Fruit fly (Drosophila melanogaster) whole organism, prepupa: ENCODE measurements around the gene hry.
A peak's percentile ranks its signal among the peaks of the same experiment; 100 is the strongest.

ENCODE experiments used
- Blimp-1 ChIP-seq: fragments of 200-800 bp; sonication (Bioruptor generic); optimal IDR thresholded peaks from 3 replicates; lab custom pipeline; 2017; ENCODE audit warnings: missing biosample characterization, missing genetic modification characterization, mild to moderate bottlenecking, moderate library complexity, missing genetic modification reagents
- CG10669 ChIP-seq: fragments of 200-800 bp; sonication (Bioruptor generic); optimal IDR thresholded peaks from 3 replicates; lab custom pipeline; 2018; ENCODE audit warnings: missing biosample characterization, mild to moderate bottlenecking, missing genetic modification characterization, moderate library complexity
- CG11902 ChIP-seq: fragments of 200-800 bp; sonication (Bioruptor generic); optimal IDR thresholded peaks from 3 replicates; lab custom pipeline; 2016; ENCODE audit warnings: missing biosample characterization, missing genetic modification characterization
- CG15336 ChIP-seq: fragments of 200-800 bp; sonication (Bioruptor generic); IDR thresholded peaks from 2 replicates; pipeline ENCODE4 v1.3.6; 2022; ENCODE audit warnings: missing biosample characterization, missing genetic modification characterization
- CG1621 ChIP-seq: fragments of 200-800 bp; sonication (Bioruptor generic); optimal IDR thresholded peaks from 3 replicates; lab custom pipeline; 2018; ENCODE audit warnings: missing biosample characterization, mild to moderate bottlenecking, missing genetic modification characterization
- CG16779 ChIP-seq: fragments of 200-800 bp; sonication (Bioruptor generic); optimal IDR thresholded peaks from 3 replicates; lab custom pipeline; 2017; ENCODE audit warnings: missing biosample characterization, mild to moderate bottlenecking, missing genetic modification characterization
- CG3032 ChIP-seq: fragments of 200-800 bp; optimal IDR thresholded peaks from 2 replicates; lab custom pipeline; 2019; ENCODE audit warnings: missing biosample characterization, mild to moderate bottlenecking, missing genetic modification characterization, moderate library complexity
- CG31627 ChIP-seq: fragments of 200-800 bp; sonication (Bioruptor generic); optimal IDR thresholded peaks from 3 replicates; lab custom pipeline; 2016; ENCODE audit warnings: missing biosample characterization, missing genetic modification characterization
- CG32006 ChIP-seq: fragments of 200-800 bp; sonication (Bioruptor generic); optimal IDR thresholded peaks from 3 replicates; lab custom pipeline; 2017; ENCODE audit warnings: missing biosample characterization, mild to moderate bottlenecking, missing genetic modification characterization
- CG3919 ChIP-seq: fragments of 200-800 bp; sonication (Bioruptor generic); optimal IDR thresholded peaks from 3 replicates; lab custom pipeline; 2016; ENCODE audit warnings: missing biosample characterization, missing genetic modification characterization
- CG6163 ChIP-seq: fragments of 200-800 bp; sonication (Bioruptor generic); IDR thresholded peaks from 3 replicates; pipeline ENCODE4 v1.3.6; 2022; ENCODE audit warnings: missing biosample characterization, missing genetic modification characterization
- CG6792 ChIP-seq: fragments of 200-800 bp; sonication (Bioruptor generic); optimal IDR thresholded peaks from 3 replicates; lab custom pipeline; 2016; ENCODE audit warnings: missing biosample characterization, missing genetic modification characterization
- CG6854 ChIP-seq: fragments of 200-800 bp; sonication (Bioruptor generic); optimal IDR thresholded peaks from 2 replicates; lab custom pipeline; 2017; ENCODE audit warnings: missing biosample characterization, mild to moderate bottlenecking, missing genetic modification characterization
- CG7368 ChIP-seq: fragments of 200-800 bp; sonication (Bioruptor generic); optimal IDR thresholded peaks from 3 replicates; lab custom pipeline; 2016; ENCODE audit warnings: missing biosample characterization, missing genetic modification characterization
- CG8119 ChIP-seq: fragments of 200-800 bp; sonication (Bioruptor generic); IDR thresholded peaks from 3 replicates; pipeline ENCODE4 v1.3.6; 2022; ENCODE audit warnings: missing biosample characterization, missing genetic modification characterization
- CG8319 ChIP-seq: fragments of 200-800 bp; sonication (Bioruptor generic); optimal IDR thresholded peaks from 3 replicates; lab custom pipeline; 2016; ENCODE audit warnings: missing biosample characterization, missing genetic modification characterization
- CG8632 ChIP-seq: fragments of 200-800 bp; sonication (Bioruptor generic); optimal IDR thresholded peaks from 3 replicates; lab custom pipeline; 2016; ENCODE audit warnings: missing biosample characterization, missing genetic modification characterization
- CG9139 ChIP-seq: fragments of 200-800 bp; sonication (Bioruptor generic); optimal IDR thresholded peaks from 3 replicates; lab custom pipeline; 2017; ENCODE audit warnings: missing biosample characterization, mild to moderate bottlenecking, missing genetic modification characterization
- Eip75B ChIP-seq: fragments of 200-800 bp; sonication (Bioruptor generic); optimal IDR thresholded peaks from 3 replicates; lab custom pipeline; 2016; ENCODE audit warnings: missing biosample characterization, missing genetic modification characterization
- Eip78C ChIP-seq: fragments of 200-800 bp; sonication (Bioruptor generic); peaks from one replicate; lab custom pipeline; 2016; ENCODE audit warnings: missing biosample characterization, missing genetic modification characterization
- Eip93F ChIP-seq: fragments of 200-800 bp; sonication (Bioruptor generic); optimal IDR thresholded peaks from 2 replicates; lab custom pipeline; 2016; ENCODE audit warnings: missing biosample characterization, mild to moderate bottlenecking, missing genetic modification characterization
- Gug ChIP-seq: fragments of 200-800 bp; sonication (Bioruptor generic); IDR thresholded peaks from 2 replicates; pipeline ENCODE4 v1.3.6; 2022; ENCODE audit warnings: missing biosample characterization, missing genetic modification characterization
- Hr38 ChIP-seq: sonication (Bioruptor generic); optimal IDR thresholded peaks from 2 replicates; lab custom pipeline; 2016; ENCODE audit warnings: missing biosample characterization, missing genetic modification characterization
- Lpt ChIP-seq: fragments of 200-800 bp; sonication (Bioruptor generic); optimal IDR thresholded peaks from 3 replicates; lab custom pipeline; 2016; ENCODE audit warnings: missing biosample characterization, missing genetic modification characterization
- Met ChIP-seq: fragments of 200-800 bp; sonication (Bioruptor generic); optimal IDR thresholded peaks from 3 replicates; lab custom pipeline; 2016; ENCODE audit warnings: missing biosample characterization, missing genetic modification characterization
- OdsH ChIP-seq: fragments of 200-800 bp; sonication (Bioruptor generic); optimal IDR thresholded peaks from 3 replicates; lab custom pipeline; 2016; ENCODE audit warnings: missing biosample characterization, missing genetic modification characterization
- Smox ChIP-seq: fragments of 200-800 bp; sonication (Bioruptor generic); optimal IDR thresholded peaks from 3 replicates; lab custom pipeline; 2016; ENCODE audit warnings: missing biosample characterization, missing genetic modification characterization
- Sox102F ChIP-seq: fragments of 200-800 bp; sonication (Bioruptor generic); optimal IDR thresholded peaks from 2 replicates; lab custom pipeline; 2016; ENCODE audit warnings: missing biosample characterization, mild to moderate bottlenecking, missing genetic modification characterization
- Sox14 ChIP-seq: fragments of 200-800 bp; sonication (Bioruptor generic); optimal IDR thresholded peaks from 3 replicates; lab custom pipeline; 2016; ENCODE audit warnings: missing biosample characterization, missing genetic modification characterization
- Sox15 ChIP-seq: fragments of 200-800 bp; sonication (Bioruptor generic); optimal IDR thresholded peaks from 3 replicates; lab custom pipeline; 2016; ENCODE audit warnings: missing biosample characterization, missing genetic modification characterization
- cyc ChIP-seq: fragments of 200-800 bp; sonication (Bioruptor generic); optimal IDR thresholded peaks from 3 replicates; lab custom pipeline; 2016; ENCODE audit warnings: missing biosample characterization, missing genetic modification characterization
- dsx ChIP-seq: fragments of 200-800 bp; optimal IDR thresholded peaks from 3 replicates; lab custom pipeline; 2019; ENCODE audit warnings: missing biosample characterization, mild to moderate bottlenecking, missing genetic modification characterization, moderate library complexity; ENCODE audit not compliant: poor library complexity, severe bottlenecking
- fd85E ChIP-seq: fragments of 200-800 bp; sonication (Bioruptor generic); optimal IDR thresholded peaks from 3 replicates; lab custom pipeline; 2016; ENCODE audit warnings: missing biosample characterization, missing genetic modification characterization
- fkh ChIP-seq: fragments of 200-800 bp; sonication (Bioruptor generic); optimal IDR thresholded peaks from 3 replicates; lab custom pipeline; 2017; ENCODE audit warnings: missing biosample characterization, mild to moderate bottlenecking, missing genetic modification characterization, moderate library complexity
- lz ChIP-seq: fragments of 200-800 bp; sonication (Bioruptor generic); optimal IDR thresholded peaks from 3 replicates; lab custom pipeline; 2016; ENCODE audit warnings: missing biosample characterization, missing genetic modification characterization
- pdm3 ChIP-seq: fragments of 200-800 bp; sonication (Bioruptor generic); optimal IDR thresholded peaks from 3 replicates; lab custom pipeline; 2016; ENCODE audit warnings: missing biosample characterization, missing genetic modification characterization
- salr ChIP-seq, 2 experiments: fragments of 200-800 bp; sonication (Bioruptor generic); optimal IDR thresholded peaks; 3 replicates each; lab custom pipeline; 2016 to 2018; ENCODE audit warnings: missing biosample characterization in 2 of 2, missing genetic modification characterization in 2 of 2, mild to moderate bottlenecking in 1 of 2
- spab ChIP-seq: fragments of 200-800 bp; sonication (Bioruptor generic); optimal IDR thresholded peaks from 2 replicates; lab custom pipeline; 2017; ENCODE audit warnings: missing biosample characterization, mild to moderate bottlenecking, missing genetic modification characterization, missing genetic modification reagents
- ss ChIP-seq, 2 experiments: fragments of 200-800 bp; sonication (Bioruptor generic); optimal IDR thresholded peaks; 2 replicates in 1 of 2; 3 replicates in 1 of 2; lab custom pipeline; 2017 to 2018; ENCODE audit warnings: mild to moderate bottlenecking in 2 of 2, missing biosample characterization in 2 of 2, missing genetic modification characterization in 2 of 2, moderate library complexity in 1 of 2
- svp ChIP-seq: fragments of 200-800 bp; sonication (Bioruptor generic); peaks from one replicate; lab custom pipeline; 2016; ENCODE audit warnings: missing biosample characterization, missing genetic modification characterization
- vri ChIP-seq: fragments of 200-800 bp; sonication (Bioruptor generic); optimal IDR thresholded peaks from 3 replicates; lab custom pipeline; 2016; ENCODE audit warnings: missing biosample characterization, mild to moderate bottlenecking, missing genetic modification characterization

hry gene

dm6 chr3L:8688694-8689291 is 13.2 kb downstream of the hry start (continued):
- peak in 1 of 2 experiments; percentile 16 for TF ChIP-seq ss (GFP tag; optimal IDR thresholded peaks at IDR 0.05; lab: Kevin White, UChicago)
- TF ChIP-seq CG6792 (GFP tag; lab: Kevin White, UChicago): no peak
- TF ChIP-seq CG8119 (GFP tag; lab: Robert Waterston, UW): no peak

- TF ChIP-seq fkh (GFP tag; lab: Kevin White, UChicago) (peak; percentile 96), Eip78C (GFP tag; lab: Kevin White, UChicago) (peak; percentile 43), svp (peak; percentile 11), Sox102F (no peak), Sox14 (GFP tag; lab: Kevin White, UChicago) (no peak), CG31627 (GFP tag; lab: Kevin White, UChicago) (no peak), salr (GFP tag; optimal IDR thresholded peaks at IDR 0.05; lab: Kevin White, UChicago) (no peak), spab (no peak), CG15336 (GFP tag; lab: Robert Waterston, UW) (no peak)
These were observed 14.1 kb downstream of the hry start for dm6 chr3L:8689675-8690074.

dm6 chr3L:8690630-8691029 is 15.1 kb downstream of the hry start:
- TF ChIP-seq fkh (GFP tag; lab: Kevin White, UChicago) (peak; percentile 70), Sox15 (GFP tag; lab: Kevin White, UChicago) (no peak)
- TF ChIP-seq, all 60 proteins: peak for 1

- TF ChIP-seq Eip75B (GFP tag; lab: Kevin White, UChicago): peak; percentile 17
- TF ChIP-seq Sox14 (GFP tag; lab: Kevin White, UChicago): peak; percentile 8
- TF ChIP-seq spab: peak; percentile 41
- no peak for TF ChIP-seq Blimp-1 (GFP tag; lab: Kevin White, UChicago)
- peak; percentile 81 for TF ChIP-seq CG32006
- TF ChIP-seq OdsH (GFP tag; lab: Kevin White, UChicago): peak; percentile 41
- peak; percentile 57 for TF ChIP-seq CG6792 (GFP tag; lab: Kevin White, UChicago)
- no peak for TF ChIP-seq Hr38 (GFP tag; lab: Kevin White, UChicago)
- peak; percentile 61 for TF ChIP-seq CG8632 (GFP tag; lab: Kevin White, UChicago)
- TF ChIP-seq Eip93F (GFP tag; lab: Kevin White, UChicago): peak; percentile 78
- peak; percentile 81 for TF ChIP-seq Eip78C (GFP tag; lab: Kevin White, UChicago)
- peak; percentile 41 for TF ChIP-seq pdm3
- TF ChIP-seq salr (GFP tag; optimal IDR thresholded peaks at IDR 0.05; lab: Kevin White, UChicago): peak; percentile 12 to 69
- peak; percentile 86 for TF ChIP-seq vri (GFP tag; lab: Kevin White, UChicago)
- TF ChIP-seq svp: peak; percentile 94
- TF ChIP-seq CG8119 (GFP tag; lab: Robert Waterston, UW): 0 out of 3 replicates have a peak, but pooled peaks have one; percentile 41
- peak; percentile 15; the same call in 2 of the 3 replicates for TF ChIP-seq CG6163 (GFP tag; lab: Robert Waterston, UW)
- peak; percentile 61 for TF ChIP-seq CG1621
- TF ChIP-seq Lpt (GFP tag; lab: Kevin White, UChicago): peak; percentile 6
- TF ChIP-seq CG8319: no peak
- peak; percentile 35 for TF ChIP-seq CG16779
- peak; percentile 47 for TF ChIP-seq Met
- no peak for TF ChIP-seq Gug (GFP tag; lab: Robert Waterston, UW)
- peak; percentile 40 for TF ChIP-seq Smox (GFP tag; lab: Kevin White, UChicago)
- TF ChIP-seq dsx (GFP tag; lab: Kevin White, UChicago): no peak
- peak; percentile 65 for TF ChIP-seq CG9139 (GFP tag; lab: Kevin White, UChicago)
- TF ChIP-seq cyc (GFP tag; lab: Kevin White, UChicago): peak; percentile 4
- TF ChIP-seq CG3919: peak; percentile 30
- no peak for TF ChIP-seq fd85E (GFP tag; lab: Kevin White, UChicago)
- peak; percentile 86 for TF ChIP-seq CG6854 (GFP tag; lab: Kevin White, UChicago)
- no peak for TF ChIP-seq Sox102F
- TF ChIP-seq CG7368 (GFP tag; lab: Kevin White, UChicago): no peak
- TF ChIP-seq lz (GFP tag; lab: Kevin White, UChicago): peak; percentile 39
- peak; percentile 3 for TF ChIP-seq CG10669 (GFP tag; lab: Kevin White, UChicago)
- TF ChIP-seq CG11902 (GFP tag; lab: Kevin White, UChicago): peak; percentile 11
- peak; percentile 46 for TF ChIP-seq CG3032 (tag; lab: Kevin White, UChicago)
- TF ChIP-seq Sox15 (GFP tag; lab: Kevin White, UChicago): peak; percentile 45
These were observed 16.6 kb downstream of the hry start for dm6 chr3L:8691891-8692874.
